Fruit fly (Drosophila melanogaster): Measurements from ENCODE around the gene CG34263.

CG34263 gene

DNA sequence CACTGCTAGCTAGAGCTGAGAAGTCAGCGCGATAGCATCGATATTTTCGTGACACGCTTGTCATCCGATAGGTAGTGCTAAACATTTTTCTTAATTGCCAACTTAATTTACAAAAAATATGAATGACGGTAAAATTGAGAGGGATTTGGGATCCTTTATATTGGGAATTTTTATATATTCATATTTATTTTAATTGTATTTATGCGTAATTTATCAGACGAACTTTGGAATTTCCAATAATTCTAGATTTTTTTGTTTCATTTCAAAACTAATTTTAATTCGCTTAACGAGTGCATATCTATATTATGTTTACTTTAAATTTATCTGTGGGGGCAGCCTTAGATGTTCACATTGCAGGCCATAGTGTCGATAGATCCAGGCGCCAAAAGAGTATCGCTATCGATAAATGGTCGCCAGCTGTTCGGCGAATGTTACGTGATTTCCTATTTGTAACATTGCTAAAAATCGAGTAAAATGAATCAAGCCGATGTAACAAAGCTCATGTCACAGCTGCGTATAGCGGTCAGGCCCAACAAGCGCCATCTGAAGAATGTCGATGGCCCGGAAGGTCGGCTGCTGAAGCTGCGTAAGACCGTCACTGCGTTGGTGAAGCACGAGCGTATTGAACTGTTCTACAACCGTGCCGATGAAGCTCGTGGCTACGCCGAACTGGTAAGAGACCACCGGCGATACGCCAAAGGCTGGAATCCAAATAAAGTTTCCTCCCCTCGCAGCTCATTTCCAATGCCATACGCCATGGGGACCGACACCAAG, 1.1 kb downstream of the CG34263 start, which contains the start of the genes Tudor-SN and mRpL17 (continued):
- TF ChIP-seq gem (tag; optimal IDR thresholded peaks at IDR 0.05), result peak; percentile 69
- TF ChIP-seq CG10209 (GFP tag; optimal IDR thresholded peaks at IDR 0.05), result peak; percentile 39
- peak; percentile 40 for TF ChIP-seq Chrac-16 (GFP tag; optimal IDR thresholded peaks at IDR 0.05)
- peak; percentile 4 for TF ChIP-seq chn (GFP tag; optimal IDR thresholded peaks at IDR 0.05)
- no peak for TF ChIP-seq gcm (GFP tag; optimal IDR thresholded peaks at IDR 0.05)
- TF ChIP-seq CG13624 (GFP tag; optimal IDR thresholded peaks at IDR 0.05), result no peak
- no peak for TF ChIP-seq CG15479 (GFP tag; optimal IDR thresholded peaks at IDR 0.05)
- TF ChIP-seq Hsf (GFP tag; optimal IDR thresholded peaks at IDR 0.05), result peak; percentile 16
- TF ChIP-seq CG11695 (GFP tag; IDR thresholded peaks at IDR 0.05), result no peak
- TF ChIP-seq row (GFP tag; IDR thresholded peaks at IDR 0.05), result peak; percentile 78
- peak; percentile 69 for TF ChIP-seq CG2712 (tag; optimal IDR thresholded peaks at IDR 0.05)
- TF ChIP-seq Rfx (GFP tag; IDR thresholded peaks at IDR 0.05), result peak; percentile 66
- TF ChIP-seq D19B (GFP tag; optimal IDR thresholded peaks at IDR 0.05), result no peak
- TF ChIP-seq tna (GFP tag; IDR thresholded peaks at IDR 0.05; ENCODE audit: partially characterized antibody), result peak; percentile 95
- TF ChIP-seq CG1832 (GFP tag; optimal IDR thresholded peaks at IDR 0.05), result no peak
- no peak for TF ChIP-seq tup (GFP tag; optimal IDR thresholded peaks at IDR 0.05)
- TF ChIP-seq Jarid2 (GFP tag; optimal IDR thresholded peaks at IDR 0.05), result no peak
- no peak for TF ChIP-seq CG8089 (GFP tag; optimal IDR thresholded peaks at IDR 0.05)
- TF ChIP-seq zen (tag; optimal IDR thresholded peaks at IDR 0.05), result peak; percentile 62
- peak; percentile 89 for TF ChIP-seq CG34224 (GFP tag; IDR thresholded peaks at IDR 0.05; ENCODE audit: partially characterized antibody)
- peak; percentile 39 for TF ChIP-seq Meics (GFP tag; optimal IDR thresholded peaks at IDR 0.05)
- TF ChIP-seq Vsx1 (GFP tag; optimal IDR thresholded peaks at IDR 0.05), result no peak
- TF ChIP-seq slou (GFP tag; optimal IDR thresholded peaks at IDR 0.05), result peak; percentile 9
- peak; percentile 21; the same call in 1 of the 3 replicates for TF ChIP-seq tgo (GFP tag; IDR thresholded peaks at IDR 0.05)
- TF ChIP-seq Oli (tag; optimal IDR thresholded peaks at IDR 0.05), result no peak
- TF ChIP-seq trem (tag; optimal IDR thresholded peaks at IDR 0.05), result peak; percentile 98
- peak; percentile 57 for TF ChIP-seq Nf-YC (tag; optimal IDR thresholded peaks at IDR 0.05)
- peak; percentile 36 for TF ChIP-seq dmrt11E (tag; optimal IDR thresholded peaks at IDR 0.05)
- peak; percentile 17 for TF ChIP-seq CG1602 (GFP tag; optimal IDR thresholded peaks at IDR 0.05)
- no peak for TF ChIP-seq HLHmδ (GFP tag; optimal IDR thresholded peaks at IDR 0.05)
- TF ChIP-seq kah (GFP tag; optimal IDR thresholded peaks at IDR 0.05), result no peak
- TF ChIP-seq HLH54F (GFP tag; optimal IDR thresholded peaks at IDR 0.05), result peak; percentile 40
- peak; percentile 30 for TF ChIP-seq tin (GFP tag; optimal IDR thresholded peaks at IDR 0.05)
- TF ChIP-seq HmgZ (tag; optimal IDR thresholded peaks at IDR 0.05), result no peak
- peak; percentile 34 for TF ChIP-seq CG1603 (tag; optimal IDR thresholded peaks at IDR 0.05)
- no peak for TF ChIP-seq Taf1 (GFP tag; IDR thresholded peaks at IDR 0.05)
- peak; percentile 25 for TF ChIP-seq CG15601 (tag; optimal IDR thresholded peaks at IDR 0.05)
- TF ChIP-seq Fer1 (GFP tag; optimal IDR thresholded peaks at IDR 0.05), result no peak
- TF ChIP-seq Abd-B (GFP tag; optimal IDR thresholded peaks at IDR 0.05), result no peak
- peak; percentile 13 for TF ChIP-seq gsb-n (tag; optimal IDR thresholded peaks at IDR 0.05)
- TF ChIP-seq HLH3B (GFP tag; IDR thresholded peaks at IDR 0.05), result no peak
- peak; percentile 7 for TF ChIP-seq CG9797 (GFP tag; optimal IDR thresholded peaks at IDR 0.05)
- no peak for TF ChIP-seq oc (tag; optimal IDR thresholded peaks at IDR 0.05)
- peak; percentile 32; the same call in 1 of the 2 replicates for TF ChIP-seq CG9215 (GFP tag; IDR thresholded peaks at IDR 0.05)
- peak; percentile 38 for TF ChIP-seq CG10462 (GFP tag; optimal IDR thresholded peaks at IDR 0.05)
- TF ChIP-seq ttk (GFP tag; IDR thresholded peaks at IDR 0.05), result no peak
- peak; percentile 74 for TF ChIP-seq CG10267 (tag; optimal IDR thresholded peaks at IDR 0.05)
- no peak for TF ChIP-seq GATAe (GFP tag; conservative IDR thresholded peaks at IDR 0.05)
- TF ChIP-seq CG13775 (GFP tag; optimal IDR thresholded peaks at IDR 0.05), result peak; percentile 68

All from whole organism, embryonic.